Worm (Caenorhabditis elegans) whole organism, young adult: Measurements from ENCODE around the gene F02D10.2.

ENCODE experiments used
- B0261.1 ChIP-seq: sonication (generic microtip); optimal IDR thresholded peaks from 2 replicates; lab custom pipeline; 2016; ENCODE audit warnings: mild to moderate bottlenecking, missing genetic modification characterization, moderate library complexity, missing compliant biosample characterization
- F23B12.7 ChIP-seq: sonication (generic microtip); optimal IDR thresholded peaks from 2 replicates; lab custom pipeline; 2017; ENCODE audit warnings: missing genetic modification characterization, mild to moderate bottlenecking, missing compliant biosample characterization, antibody characterized with exemption, moderate library complexity; ENCODE audit not compliant: insufficient read depth
- F33H1.4 ChIP-seq: fragments of 200-800 bp; sonication (Bioruptor generic); IDR thresholded peaks from 2 replicates; pipeline ENCODE4 v1.3.6; 2022; ENCODE audit warnings: missing genetic modification reagents, missing genetic modification characterization, missing compliant biosample characterization
- F55B11.4 ChIP-seq: sonication (generic microtip); optimal IDR thresholded peaks from 2 replicates; lab custom pipeline; 2016; ENCODE audit warnings: missing compliant biosample characterization, missing genetic modification characterization, borderline replicate concordance; ENCODE audit not compliant: insufficient read depth
- F57A8.1 ChIP-seq: fragments of 200-800 bp; sonication (Bioruptor generic); optimal IDR thresholded peaks from 2 replicates; lab custom pipeline; 2018; ENCODE audit warnings: mild to moderate bottlenecking, missing genetic modification characterization, moderate library complexity, missing compliant biosample characterization
- T26A5.8 ChIP-seq: sonication (generic microtip); optimal IDR thresholded peaks from 2 replicates; lab custom pipeline; 2016; ENCODE audit warnings: missing genetic modification characterization, missing compliant biosample characterization
- Y79H2A.3 ChIP-seq: fragments of 200-800 bp; sonication (Bioruptor generic); conservative IDR thresholded peaks from 2 replicates; pipeline ENCODE4 v1.3.6; 2022; ENCODE audit warnings: missing genetic modification reagents, missing genetic modification characterization, missing compliant biosample characterization
- Y95B8A.8 ChIP-seq: fragments of 200-800 bp; sonication (Bioruptor generic); IDR thresholded peaks from 2 replicates; pipeline ENCODE4 v1.3.6; 2022; ENCODE audit warnings: missing genetic modification reagents, missing genetic modification characterization, missing compliant biosample characterization
- atf-7 ChIP-seq: sonication (generic microtip); optimal IDR thresholded peaks from 2 replicates; lab custom pipeline; 2017; ENCODE audit warnings: mild to moderate bottlenecking, missing genetic modification characterization, missing compliant biosample characterization
- ccch-3 ChIP-seq: fragments of 200-800 bp; sonication (Bioruptor generic); optimal IDR thresholded peaks from 2 replicates; lab custom pipeline; 2018; ENCODE audit warnings: mild to moderate bottlenecking, missing genetic modification characterization, missing compliant biosample characterization
- cebp-1 ChIP-seq, 2 experiments: fragments of 200-800 bp in 1 of 2; sonication (Bioruptor generic) in 1 of 2; sonication (generic microtip) in 1 of 2; IDR thresholded peaks in 1 of 2; optimal IDR thresholded peaks in 1 of 2; 2 replicates each; pipeline versions ENCODE4 v1.3.6 to Lab custom; 2017 to 2022; ENCODE audit warnings: missing compliant biosample characterization in 2 of 2, missing genetic modification characterization in 2 of 2, mild to moderate bottlenecking in 1 of 2, missing genetic modification reagents in 1 of 2, moderate library complexity in 1 of 2
- ceh-27 ChIP-seq: fragments of 200-800 bp; sonication (Bioruptor generic); optimal IDR thresholded peaks from 2 replicates; lab custom pipeline; 2018; ENCODE audit warnings: mild to moderate bottlenecking, missing genetic modification characterization, moderate library complexity, missing compliant biosample characterization
- ceh-40 ChIP-seq: fragments of 200-800 bp; sonication (Bioruptor generic); IDR thresholded peaks from 2 replicates; pipeline ENCODE4 v1.3.6; 2022; ENCODE audit warnings: missing genetic modification characterization, missing compliant biosample characterization
- dox-1 ChIP-seq: fragments of 200-800 bp; sonication (Bioruptor generic); IDR thresholded peaks from 2 replicates; pipeline ENCODE4 v1.3.6; 2022; ENCODE audit warnings: missing genetic modification reagents, missing genetic modification characterization, missing compliant biosample characterization
- dpff-1 ChIP-seq: sonication (generic microtip); optimal IDR thresholded peaks from 2 replicates; lab custom pipeline; 2017; ENCODE audit warnings: mild to moderate bottlenecking, missing genetic modification characterization, missing compliant biosample characterization
- egl-18 ChIP-seq: fragments of 200-800 bp; sonication (Bioruptor generic); IDR thresholded peaks from 2 replicates; pipeline ENCODE4 v1.3.6; 2022; ENCODE audit warnings: missing genetic modification reagents, missing genetic modification characterization, missing compliant biosample characterization
- egrh-3 ChIP-seq: fragments of 200-800 bp; sonication (Bioruptor generic); IDR thresholded peaks from 2 replicates; pipeline ENCODE4 v1.3.6; 2022; ENCODE audit warnings: missing genetic modification reagents, missing genetic modification characterization, missing compliant biosample characterization
- fkh-3 ChIP-seq: sonication (generic microtip); optimal IDR thresholded peaks from 2 replicates; lab custom pipeline; 2016; ENCODE audit warnings: mild to moderate bottlenecking, missing genetic modification characterization, missing compliant biosample characterization
- hlh-12 ChIP-seq: sonication (generic microtip); optimal IDR thresholded peaks from 2 replicates; lab custom pipeline; 2016; ENCODE audit warnings: missing genetic modification characterization, missing compliant biosample characterization
- let-607 ChIP-seq, 2 experiments: fragments of 200-800 bp in 1 of 2; sonication (Bioruptor generic) in 1 of 2; sonication (generic microtip) in 1 of 2; optimal IDR thresholded peaks; 2 replicates each; lab custom pipeline; 2016 to 2018; ENCODE audit warnings: mild to moderate bottlenecking in 2 of 2, missing compliant biosample characterization in 2 of 2, missing genetic modification characterization in 2 of 2, moderate library complexity in 2 of 2, missing genotype in 1 of 2
- lin-35 ChIP-seq, 3 experiments: fragments of 150-350 bp in 2 of 3; sonication (generic microtip) in 1 of 3; optimal IDR thresholded peaks; 2 replicates each; lab custom pipeline; 2014 to 2018; ENCODE audit warnings: missing biosample characterization in 3 of 3, missing genetic modification characterization in 3 of 3, missing genetic modification reagents in 3 of 3
- lir-1 ChIP-seq: fragments of 200-800 bp; sonication (Bioruptor generic); conservative IDR thresholded peaks from 2 replicates; pipeline ENCODE4 v1.3.6; 2022; ENCODE audit warnings: missing genetic modification reagents, missing genetic modification characterization, missing compliant biosample characterization
- madf-3 ChIP-seq: fragments of 200-800 bp; sonication (Bioruptor generic); IDR thresholded peaks from 2 replicates; pipeline ENCODE4 v1.3.6; 2022; ENCODE audit warnings: missing genetic modification reagents, missing genetic modification characterization, missing compliant biosample characterization
- madf-6 ChIP-seq: fragments of 200-800 bp; sonication (Bioruptor generic); IDR thresholded peaks from 2 replicates; pipeline ENCODE4 v1.3.6; 2022; ENCODE audit warnings: missing genetic modification reagents, missing genetic modification characterization, missing compliant biosample characterization
- madf-8 ChIP-seq: fragments of 200-800 bp; sonication (Bioruptor generic); conservative IDR thresholded peaks from 2 replicates; pipeline ENCODE4 v1.3.6; 2022; ENCODE audit warnings: missing genetic modification reagents, missing genetic modification characterization, missing compliant biosample characterization
- mcd-1 ChIP-seq: fragments of 200-800 bp; sonication (Bioruptor generic); IDR thresholded peaks from 2 replicates; pipeline ENCODE4 v1.3.6; 2022; ENCODE audit warnings: missing genetic modification reagents, missing genetic modification characterization, missing compliant biosample characterization
- mel-28 ChIP-seq: sonication (generic microtip); optimal IDR thresholded peaks from 2 replicates; lab custom pipeline; 2016; ENCODE audit warnings: borderline replicate concordance, mild to moderate bottlenecking, missing genetic modification characterization, missing compliant biosample characterization
- nfyb-1 ChIP-seq: fragments of 200-800 bp; sonication (Bioruptor generic); IDR thresholded peaks from 2 replicates; pipeline ENCODE4 v1.3.6; 2022; ENCODE audit warnings: missing genetic modification reagents, missing genetic modification characterization, missing compliant biosample characterization
- nhr-120 ChIP-seq: fragments of 200-800 bp; sonication (Bioruptor generic); IDR thresholded peaks from 2 replicates; pipeline ENCODE4 v1.3.6; 2022; ENCODE audit warnings: missing genetic modification characterization, missing compliant biosample characterization
- nhr-27 ChIP-seq: fragments of 200-800 bp; sonication (Bioruptor generic); optimal IDR thresholded peaks from 2 replicates; lab custom pipeline; 2018; ENCODE audit warnings: mild to moderate bottlenecking, missing genetic modification characterization, moderate library complexity, missing compliant biosample characterization
- pbrm-1 ChIP-seq: fragments of 200-800 bp; sonication (Bioruptor generic); IDR thresholded peaks from 2 replicates; pipeline ENCODE4 v1.3.6; 2022; ENCODE audit warnings: missing genetic modification reagents, missing genetic modification characterization, missing compliant biosample characterization
- rec-8 ChIP-seq, 2 experiments: sonication (generic microtip); optimal IDR thresholded peaks; 2 replicates each; lab custom pipeline; 2016; ENCODE audit warnings: mild to moderate bottlenecking in 2 of 2, missing genetic modification characterization in 2 of 2, missing genetic modification reagents in 2 of 2, missing genotype in 2 of 2, missing biosample characterization in 1 of 2, missing compliant biosample characterization in 1 of 2, moderate library complexity in 1 of 2
- sdz-38 ChIP-seq: sonication (generic microtip); optimal IDR thresholded peaks from 2 replicates; lab custom pipeline; 2016; ENCODE audit warnings: missing genotype, missing genetic modification characterization, missing compliant biosample characterization
- sea-2 ChIP-seq: fragments of 200-800 bp; sonication (Bioruptor generic); IDR thresholded peaks from 2 replicates; pipeline ENCODE4 v1.3.6; 2022; ENCODE audit warnings: missing genetic modification characterization, missing compliant biosample characterization
- snpc-1.1 ChIP-seq: sonication (generic microtip); optimal IDR thresholded peaks from 2 replicates; lab custom pipeline; 2017; ENCODE audit warnings: missing genetic modification characterization, mild to moderate bottlenecking, missing compliant biosample characterization, antibody characterized with exemption, moderate library complexity, missing genotype, missing genetic modification reagents; ENCODE audit not compliant: insufficient read depth
- snpc-1.3 ChIP-seq: sonication (generic microtip); optimal IDR thresholded peaks from 2 replicates; lab custom pipeline; 2017; ENCODE audit warnings: missing genetic modification characterization, mild to moderate bottlenecking, missing compliant biosample characterization, antibody characterized with exemption, moderate library complexity, missing genotype, missing genetic modification reagents; ENCODE audit not compliant: insufficient read depth
- zfh-2 ChIP-seq: fragments of 200-800 bp; sonication (Bioruptor generic); conservative IDR thresholded peaks from 2 replicates; pipeline ENCODE4 v1.3.6; 2022; ENCODE audit warnings: missing genetic modification reagents, missing genetic modification characterization, missing compliant biosample characterization
- ztf-18 ChIP-seq: sonication (generic microtip); optimal IDR thresholded peaks from 2 replicates; lab custom pipeline; 2016; ENCODE audit warnings: missing genotype, mild to moderate bottlenecking, missing genetic modification characterization, missing compliant biosample characterization
- ztf-26 ChIP-seq: sonication (generic microtip); optimal IDR thresholded peaks from 2 replicates; lab custom pipeline; 2017; ENCODE audit warnings: missing genetic modification characterization, missing compliant biosample characterization

The F02D10.2 gene

DNA sequence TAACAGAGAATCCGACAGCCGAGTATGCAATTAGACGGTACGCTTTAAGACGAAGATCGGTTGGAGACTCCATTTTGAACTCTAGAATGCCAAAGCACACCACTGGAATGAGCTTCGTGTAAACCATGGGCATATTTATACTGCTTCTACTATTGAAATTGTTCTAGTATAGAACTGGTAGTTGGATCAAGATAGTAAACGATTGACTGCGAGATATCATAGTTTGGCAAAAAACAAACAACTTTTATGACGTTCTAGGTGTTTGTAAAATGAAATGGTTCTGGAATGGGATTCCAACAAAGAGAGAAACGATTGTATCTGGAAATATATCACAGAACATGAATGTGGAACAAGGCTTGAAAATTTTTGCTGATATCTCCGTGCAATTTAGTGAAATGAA, 47.3 kb upstream of the F02D10.2 start, which contains the start of gene col-185:
Gene col-185 (minus strand): TSS at position 101 of the 400 bp plus-strand sequence.
- TF ChIP-seq fkh-3 (tag; lab: Kevin White, UChicago) (no peak), Y95B8A.8 (GFP tag; lab: Robert Waterston, UW) (no peak), mel-28 (no peak), egl-18 (GFP tag; lab: Robert Waterston, UW) (no peak), cebp-1 (GFP tag; IDR thresholded peaks at IDR 0.05; lab: Robert Waterston, UW) (no peak), cebp-1 (tag; optimal IDR thresholded peaks at IDR 0.05; lab: Kevin White, UChicago) (no peak), ztf-26 (tag; lab: Kevin White, UChicago) (no peak), ceh-27 (GFP tag; lab: Kevin White, UChicago) (no peak), nhr-27 (tag; lab: Kevin White, UChicago) (no peak), T26A5.8 (tag; lab: Kevin White, UChicago) (no peak), sea-2 (GFP tag; lab: Robert Waterston, UW) (no peak), F23B12.7 (tag; lab: Kevin White, UChicago) (no peak), F57A8.1 (no peak), rec-8 (tag; optimal IDR thresholded peaks at IDR 0.05; lab: Kevin White, UChicago) (no peak), hlh-12 (tag; lab: Kevin White, UChicago) (no peak), F33H1.4 (no peak), pbrm-1 (GFP tag; lab: Robert Waterston, UW) (no peak)

DNA sequence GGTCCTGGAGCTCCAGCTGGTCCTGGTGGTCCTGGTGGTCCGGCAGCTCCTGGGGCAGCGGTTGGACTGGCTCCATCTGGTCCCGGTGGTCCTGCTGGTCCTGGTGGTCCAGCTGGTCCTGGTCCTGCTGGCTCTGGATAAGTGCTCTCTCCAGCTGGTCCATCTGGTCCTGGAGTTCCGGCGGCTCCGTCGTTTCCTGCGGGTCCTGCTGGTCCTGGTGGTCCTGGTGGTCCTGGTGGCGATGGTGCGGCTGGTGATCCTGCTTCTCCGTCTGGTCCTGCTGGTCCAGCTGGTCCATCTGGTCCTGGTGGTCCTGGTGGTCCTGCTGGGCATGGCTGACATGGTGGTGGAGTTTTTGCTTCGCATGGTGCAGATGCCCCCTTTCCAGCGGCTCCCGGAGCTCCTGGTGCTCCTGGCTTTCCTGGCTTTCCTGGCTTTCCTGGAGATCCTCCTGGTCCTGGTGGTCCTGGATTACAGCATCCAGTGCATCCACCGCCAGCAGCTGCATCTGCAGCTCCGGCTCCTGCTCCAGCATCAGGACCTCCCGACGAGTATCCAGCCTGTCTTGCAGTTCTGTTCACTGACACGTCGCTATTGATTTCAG, 46.6 kb upstream of the F02D10.2 start:
- 0 out of 2 replicates have a peak, but pooled peaks have one; percentile 4 for TF ChIP-seq nhr-120 (GFP tag; lab: Robert Waterston, UW)
- peak; percentile 92 for TF ChIP-seq zfh-2 (GFP tag; lab: Robert Waterston, UW)
- TF ChIP-seq let-607 (tag; optimal IDR thresholded peaks at IDR 0.05; lab: Kevin White, UChicago) = no peak
- no peak for TF ChIP-seq madf-8
- peak; percentile 97 for TF ChIP-seq egrh-3 (GFP tag; lab: Robert Waterston, UW)
- no peak for TF ChIP-seq dpff-1
- TF ChIP-seq snpc-1.3 (tag; lab: Kevin White, UChicago) = no peak
- TF ChIP-seq B0261.1 (tag; lab: Kevin White, UChicago) = no peak
- no peak for TF ChIP-seq T26A5.8 (tag; lab: Kevin White, UChicago)

DNA sequence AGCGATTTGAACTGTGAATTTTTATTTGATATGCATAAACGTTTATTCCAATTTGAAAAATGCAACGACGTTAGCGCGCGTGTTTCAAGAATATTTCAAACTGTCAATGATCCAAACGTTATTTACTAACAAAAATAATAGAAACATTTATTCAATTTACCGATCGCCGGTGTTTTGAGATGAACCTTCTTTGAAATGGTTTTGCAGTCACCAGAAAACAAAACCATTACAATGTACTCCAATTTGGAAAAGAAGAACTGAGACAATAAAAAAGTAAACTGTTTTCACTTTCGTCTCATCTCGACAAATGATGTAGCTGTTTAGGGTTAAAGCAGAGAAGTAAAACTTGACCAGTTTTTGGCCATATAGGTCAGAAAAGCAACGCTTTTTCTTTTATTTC, 43.5 kb upstream of the F02D10.2 start, which contains the start of gene H06A10.1:
Gene H06A10.1 (plus strand): TSS at position 301 of the 400 bp plus-strand sequence.
- TF ChIP-seq dox-1 (GFP tag; lab: Robert Waterston, UW) (no peak), sdz-38 (tag; lab: Kevin White, UChicago) (no peak), madf-6 (GFP tag; lab: Robert Waterston, UW) (no peak), snpc-1.1 (tag; lab: Kevin White, UChicago) (no peak), T26A5.8 (tag; lab: Kevin White, UChicago) (no peak), atf-7 (tag; lab: Kevin White, UChicago) (no peak), F55B11.4 (tag; lab: Kevin White, UChicago) (no peak), madf-3 (GFP tag; lab: Robert Waterston, UW) (no peak), Y79H2A.3 (no peak), Y95B8A.8 (GFP tag; lab: Robert Waterston, UW) (no peak), ceh-40 (GFP tag; lab: Robert Waterston, UW) (no peak), sea-2 (GFP tag; lab: Robert Waterston, UW) (no peak), mcd-1 (no peak), lir-1 (no peak), ztf-18 (tag; lab: Kevin White, UChicago) (no peak), lin-35 (GFP tag; optimal IDR thresholded peaks at IDR 0.05; lab: Kevin White, UChicago) (no peak), nfyb-1 (GFP tag; lab: Robert Waterston, UW) (no peak), ccch-3 (GFP tag; lab: Kevin White, UChicago) (no peak)
